Worm (Caenorhabditis elegans) whole organism, L3 larva: ENCODE results near the gene ile-2.

ENCODE experiments used
- ceh-82 ChIP-seq: fragments of 150-350 bp; optimal IDR thresholded peaks from 2 replicates; lab custom pipeline; 2014; ENCODE audit warnings: missing biosample characterization, missing genetic modification characterization
- fos-1 ChIP-seq: fragments of 150-350 bp; optimal IDR thresholded peaks from 2 replicates; lab custom pipeline; 2014; ENCODE audit warnings: missing biosample characterization, missing genetic modification characterization
- nhr-28 ChIP-seq: fragments of 150-350 bp; optimal IDR thresholded peaks from 2 replicates; lab custom pipeline; 2014; ENCODE audit warnings: missing biosample characterization, missing genetic modification characterization
- pha-4 ChIP-seq: fragments of 150-350 bp; optimal IDR thresholded peaks from 2 replicates; lab custom pipeline; 2014; ENCODE audit warnings: missing biosample characterization, missing genetic modification reagents, missing genetic modification characterization
- pqm-1 ChIP-seq: fragments of 150-350 bp; optimal IDR thresholded peaks from 2 replicates; lab custom pipeline; 2017; ENCODE audit warnings: missing biosample characterization, missing genetic modification characterization, inconsistent platforms
- tbx-2 ChIP-seq: sonication (generic microtip); optimal IDR thresholded peaks from 2 replicates; lab custom pipeline; 2016; ENCODE audit warnings: mild to moderate bottlenecking, missing genetic modification characterization, missing compliant biosample characterization

- TF ChIP-seq nhr-28 (tag; lab: Kevin White, UChicago) (no peak), pha-4 (tag; lab: Kevin White, UChicago) (no peak), ceh-82 (tag; lab: Kevin White, UChicago) (no peak), fos-1 (no peak), tbx-2 (tag; lab: Kevin White, UChicago) (no peak), pqm-1 (tag; lab: Kevin White, UChicago) (no peak)
Measured at ce11 chrX:748319-748718, 20.1 kb upstream of the ile-2 start.
